Worm (Caenorhabditis elegans) whole organism, young adult: ENCODE data around the gene F55A11.8.

ENCODE experiments used
- F37B4.10 ChIP-seq: fragments of 200-800 bp; sonication (Bioruptor generic); IDR thresholded peaks from 2 replicates; pipeline ENCODE4 v1.3.6; 2022; ENCODE audit warnings: missing genetic modification characterization, missing compliant biosample characterization
- F55B11.4 ChIP-seq: sonication (generic microtip); optimal IDR thresholded peaks from 2 replicates; lab custom pipeline; 2016; ENCODE audit warnings: missing compliant biosample characterization, missing genetic modification characterization, borderline replicate concordance; ENCODE audit not compliant: insufficient read depth
- ama-1 ChIP-seq, 3 experiments: fragments of 150-350 bp in 1 of 3; sonication (generic microtip) in 2 of 3; optimal IDR thresholded peaks; 2 replicates each; lab custom pipeline; 2014 to 2018; ENCODE audit warnings: missing biosample characterization in 2 of 3, missing genetic modification characterization in 2 of 3, missing genetic modification reagents in 2 of 3
- ceh-40 ChIP-seq: fragments of 200-800 bp; sonication (Bioruptor generic); IDR thresholded peaks from 2 replicates; pipeline ENCODE4 v1.3.6; 2022; ENCODE audit warnings: missing genetic modification characterization, missing compliant biosample characterization
- efl-1 ChIP-seq: fragments of 150-350 bp; optimal IDR thresholded peaks from 2 replicates; lab custom pipeline; 2014; ENCODE audit warnings: missing biosample characterization, missing genetic modification reagents, missing genetic modification characterization
- lsl-1 ChIP-seq: fragments of 200-800 bp; sonication (Bioruptor generic); optimal IDR thresholded peaks from 2 replicates; lab custom pipeline; 2018; ENCODE audit warnings: mild to moderate bottlenecking, missing genetic modification characterization, moderate library complexity, missing compliant biosample characterization
- madf-10 ChIP-seq: sonication (generic microtip); optimal IDR thresholded peaks from 2 replicates; lab custom pipeline; 2016; ENCODE audit warnings: mild to moderate bottlenecking, missing genetic modification characterization, missing compliant biosample characterization
- mes-4 ChIP-seq: sonication (generic microtip); optimal IDR thresholded peaks from 2 replicates; lab custom pipeline; 2016; ENCODE audit warnings: missing genotype, missing genetic modification characterization, missing compliant biosample characterization
- pha-4 ChIP-seq: fragments of 150-350 bp; sonication (generic microtip); optimal IDR thresholded peaks from 2 replicates; lab custom pipeline; 2014; ENCODE audit warnings: missing biosample characterization, missing genetic modification reagents, missing genetic modification characterization
- snpc-1.1 ChIP-seq: sonication (generic microtip); optimal IDR thresholded peaks from 2 replicates; lab custom pipeline; 2017; ENCODE audit warnings: missing genetic modification characterization, mild to moderate bottlenecking, missing compliant biosample characterization, antibody characterized with exemption, moderate library complexity, missing genotype, missing genetic modification reagents; ENCODE audit not compliant: insufficient read depth
- snpc-4 ChIP-seq, 5 experiments: fragments of 150-350 bp in 1 of 5; sonication (generic microtip) in 4 of 5; optimal IDR thresholded peaks; 2 replicates each; lab custom pipeline; 2014 to 2018; ENCODE audit warnings: missing genetic modification characterization in 5 of 5, missing biosample characterization in 3 of 5, antibody characterized with exemption in 2 of 5, mild to moderate bottlenecking in 2 of 5, missing compliant biosample characterization in 2 of 5, missing genotype in 2 of 5, moderate library complexity in 2 of 5, missing genetic modification reagents in 1 of 5
- somi-1 ChIP-seq: fragments of 200-800 bp; sonication (Bioruptor generic); optimal IDR thresholded peaks from 2 replicates; lab custom pipeline; 2018; ENCODE audit warnings: mild to moderate bottlenecking, missing genetic modification characterization, missing compliant biosample characterization
- unc-62 ChIP-seq: fragments of 150-350 bp; optimal IDR thresholded peaks from 2 replicates; lab custom pipeline; 2014; ENCODE audit warnings: missing biosample characterization, missing genetic modification reagents, missing genetic modification characterization
- ztf-26 ChIP-seq: sonication (generic microtip); optimal IDR thresholded peaks from 2 replicates; lab custom pipeline; 2017; ENCODE audit warnings: missing genetic modification characterization, missing compliant biosample characterization

- TF ChIP-seq snpc-4 (GFP tag; optimal IDR thresholded peaks at IDR 0.05; lab: Kevin White, UChicago) (no peak), snpc-4 (tag; optimal IDR thresholded peaks at IDR 0.05; lab: Kevin White, UChicago) (no peak), lsl-1 (GFP tag; lab: Kevin White, UChicago) (no peak), unc-62 (GFP tag; lab: Kevin White, UChicago) (no peak), efl-1 (GFP tag; lab: Kevin White, UChicago) (no peak), ceh-40 (GFP tag; lab: Robert Waterston, UW) (no peak), F37B4.10 (no peak), F55B11.4 (tag; lab: Kevin White, UChicago) (no peak), ama-1 (optimal IDR thresholded peaks at IDR 0.05; lab: Kevin White, UChicago) (no peak), ama-1 (GFP tag; optimal IDR thresholded peaks at IDR 0.05; lab: Kevin White, UChicago) (no peak), mes-4 (tag; lab: Kevin White, UChicago) (no peak), somi-1 (GFP tag; lab: Kevin White, UChicago) (no peak), ztf-26 (no peak), pha-4 (tag; lab: Kevin White, UChicago) (no peak), snpc-1.1 (no peak), madf-10 (tag; lab: Kevin White, UChicago) (no peak)
Measured at ce11 chrV:11769646-11770045, 18.3 kb upstream of the F55A11.8 start.
